Worm (Caenorhabditis elegans) whole organism, L4/young adult: ENCODE measurements around the gene F54H12.7.

Experiments used
- dao-5 ChIP-seq: sonication (generic microtip); optimal IDR thresholded peaks from 2 replicates; lab custom pipeline; 2016; ENCODE audit warnings: missing genotype, missing genetic modification characterization, moderate library complexity, missing compliant biosample characterization
- him-1 ChIP-seq: sonication (generic microtip); optimal IDR thresholded peaks from 2 replicates; lab custom pipeline; 2016; ENCODE audit warnings: missing genotype, missing genetic modification reagents, missing genetic modification characterization, missing compliant biosample characterization

DNA sequence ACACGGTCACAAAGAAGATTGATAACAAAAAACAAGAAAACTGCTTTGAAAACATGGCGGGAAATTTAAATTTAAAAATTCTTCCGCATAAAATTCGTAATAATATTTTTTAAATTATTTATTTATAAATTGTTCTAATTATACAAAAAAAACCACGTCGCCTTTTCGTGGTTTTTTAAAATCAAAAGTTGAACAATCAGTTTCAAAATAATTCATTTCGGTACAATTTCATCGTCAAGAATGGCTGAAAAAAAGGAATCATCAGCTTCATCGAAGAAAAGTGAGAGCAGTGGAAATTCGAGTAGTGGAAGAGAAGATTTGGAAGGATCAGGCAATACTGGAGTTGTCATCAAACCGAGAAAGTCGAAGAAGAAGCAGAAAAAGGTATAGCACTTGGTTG, at the start of gene F54H12.7, which contains the start of gene F54H12.8:
- TF ChIP-seq dao-5 (tag; lab: Kevin White, UChicago) (no peak), him-1 (tag; lab: Kevin White, UChicago) (no peak)
